ENCODE assay signal across 4 worm cellular contexts in the genomic region with DNA sequence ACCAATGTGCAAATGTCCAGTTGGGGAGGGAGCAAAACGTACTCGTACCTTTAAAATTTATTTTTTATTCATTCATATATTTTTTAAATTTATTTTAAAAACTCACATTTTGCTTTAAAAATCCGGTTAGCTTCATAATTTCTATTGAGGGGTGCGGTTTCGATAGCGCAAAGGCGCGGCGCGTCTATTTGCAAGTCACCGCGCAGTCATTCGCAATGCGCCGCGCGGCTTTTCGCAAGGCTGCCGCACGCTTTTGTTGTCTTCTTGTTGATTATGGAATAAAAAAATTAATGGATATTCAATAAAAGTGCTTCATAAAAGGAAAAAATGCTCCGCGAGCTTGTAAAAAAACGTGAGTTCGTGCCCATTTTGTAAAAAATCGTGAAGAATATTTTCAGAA.
A peak's percentile ranks its signal among the peaks of the same experiment; 100 is the strongest.
TF ChIP-seq lines count a peak whose summit lies in the region.

A gene (minus strand): TSS at position 190 of the 400 bp plus-strand sequence.
A gene (plus strand): TSS at position 282 of the 400 bp plus-strand sequence.

TF ChIP-seq in whole organism, L2 larva, 48 proteins besides CTCF, POLR2A, EP300 and RAD21 (continued from another document):
- TF ChIP-seq lin-11 (tag; optimal IDR thresholded peaks at IDR 0.05; lab: Kevin White, UChicago) (peak; percentile 97), fos-1 (tag; optimal IDR thresholded peaks at IDR 0.05; lab: Kevin White, UChicago) (peak; percentile 53), crh-2 (tag; optimal IDR thresholded peaks at IDR 0.05; lab: Kevin White, UChicago) (peak; percentile 85), ceh-16 (tag; optimal IDR thresholded peaks at IDR 0.05; lab: Kevin White, UChicago) (peak; percentile 25), zag-1 (tag; optimal IDR thresholded peaks at IDR 0.05; lab: Kevin White, UChicago) (peak; percentile 40), alr-1 (tag; optimal IDR thresholded peaks at IDR 0.05; lab: Kevin White, UChicago) (no peak), sem-4 (tag; optimal IDR thresholded peaks at IDR 0.05; lab: Kevin White, UChicago) (peak; percentile 88), elt-3 (tag; optimal IDR thresholded peaks at IDR 0.05; lab: Kevin White, UChicago) (no peak), mab-5 (tag; optimal IDR thresholded peaks at IDR 0.05; lab: Kevin White, UChicago) (peak; percentile 91), F13H6.1 (tag; optimal IDR thresholded peaks at IDR 0.05; lab: Kevin White, UChicago) (peak; percentile 95), nhr-21 (tag; optimal IDR thresholded peaks at IDR 0.05; lab: Kevin White, UChicago) (peak; percentile 80), R02D3.7 (tag; optimal IDR thresholded peaks at IDR 0.05; lab: Kevin White, UChicago) (peak; percentile 36), nhr-129 (tag; optimal IDR thresholded peaks at IDR 0.05; lab: Kevin White, UChicago) (peak; percentile 81), blmp-1 (tag; optimal IDR thresholded peaks at IDR 0.05; lab: Kevin White, UChicago; ENCODE audit: insufficient read depth) (peak; percentile 39), nhr-77 (tag; optimal IDR thresholded peaks at IDR 0.05; lab: Kevin White, UChicago) (peak; percentile 39), lin-13 (GFP tag; optimal IDR thresholded peaks at IDR 0.05; lab: Kevin White, UChicago) (peak; percentile 94), unc-62 (GFP tag; optimal IDR thresholded peaks at IDR 0.05; lab: Kevin White, UChicago) (no peak), lin-39 (tag; optimal IDR thresholded peaks at IDR 0.05; lab: Kevin White, UChicago) (no peak), ztf-11 (tag; optimal IDR thresholded peaks at IDR 0.05; lab: Kevin White, UChicago) (peak; percentile 23), egl-27 (tag; optimal IDR thresholded peaks at IDR 0.05; lab: Kevin White, UChicago) (peak; percentile 62), elt-1 (tag; optimal IDR thresholded peaks at IDR 0.05; lab: Kevin White, UChicago) (no peak), nhr-23 (tag; optimal IDR thresholded peaks at IDR 0.05; lab: Kevin White, UChicago) (no peak), lsy-2 (tag; optimal IDR thresholded peaks at IDR 0.05; lab: Kevin White, UChicago) (peak; percentile 80 to 95), aly-2 (tag; optimal IDR thresholded peaks at IDR 0.05; lab: Kevin White, UChicago) (no peak), ztf-4 (tag; optimal IDR thresholded peaks at IDR 0.05; lab: Kevin White, UChicago) (peak; percentile 85), sma-3 (GFP tag; optimal IDR thresholded peaks at IDR 0.05; lab: Kevin White, UChicago) (peak; percentile 97), nhr-237 (tag; optimal IDR thresholded peaks at IDR 0.05; lab: Kevin White, UChicago) (no peak)
TF ChIP-seq in whole organism, L2 larva: peak in this region for 33.

TF ChIP-seq in whole organism, L4 larva, 104 proteins besides CTCF, POLR2A, EP300 and RAD21 (continued from another document and continues in another):
- peak; percentile 49; the same call in 1 of the 2 replicates for TF ChIP-seq Y48G9A.11 (GFP tag; IDR thresholded peaks at IDR 0.05; lab: Robert Waterston, UW)
- peak; percentile 81 for TF ChIP-seq dpl-1 (GFP tag; optimal IDR thresholded peaks at IDR 0.05; lab: Kevin White, UChicago)
- peak; percentile 55 for TF ChIP-seq F10B5.3 (tag; optimal IDR thresholded peaks at IDR 0.05; lab: Kevin White, UChicago)
- no peak for TF ChIP-seq attf-4 (tag; optimal IDR thresholded peaks at IDR 0.05; lab: Kevin White, UChicago)
- TF ChIP-seq F26F4.8 (GFP tag; conservative IDR thresholded peaks at IDR 0.05; lab: Robert Waterston, UW) = no peak
- TF ChIP-seq nhr-102 (tag; optimal IDR thresholded peaks at IDR 0.05; lab: Kevin White, UChicago) = peak; percentile 85
- TF ChIP-seq ztf-11 (tag; optimal IDR thresholded peaks at IDR 0.05; lab: Kevin White, UChicago) = no peak
- TF ChIP-seq egl-43 (GFP tag; IDR thresholded peaks at IDR 0.05; lab: Robert Waterston, UW) = peak; percentile 88
- peak; percentile 17 for TF ChIP-seq ama-1 (optimal IDR thresholded peaks at IDR 0.05; lab: Kevin White, UChicago)
- 0 out of 2 replicates have a peak, but pooled peaks have one; percentile 59 for TF ChIP-seq nhr-41 (GFP tag; IDR thresholded peaks at IDR 0.05; lab: Robert Waterston, UW)
- TF ChIP-seq ceh-20 (GFP tag; IDR thresholded peaks at IDR 0.05; lab: Robert Waterston, UW) = peak; percentile 85
- no peak for TF ChIP-seq nhr-237 (tag; optimal IDR thresholded peaks at IDR 0.05; lab: Kevin White, UChicago)
- peak; percentile 80 for TF ChIP-seq ZK337.2 (GFP tag; IDR thresholded peaks at IDR 0.05; lab: Robert Waterston, UW)
- TF ChIP-seq mxl-3 (GFP tag; optimal IDR thresholded peaks at IDR 0.05; lab: Kevin White, UChicago) = peak; percentile 84
- peak; percentile 71 for TF ChIP-seq ztf-7 (tag; optimal IDR thresholded peaks at IDR 0.05; lab: Kevin White, UChicago)
- TF ChIP-seq nhr-111 (GFP tag; optimal IDR thresholded peaks at IDR 0.05; lab: Kevin White, UChicago) = no peak
- peak; percentile 95 for TF ChIP-seq hmg-1.1 (GFP tag; IDR thresholded peaks at IDR 0.05; lab: Robert Waterston, UW)
- TF ChIP-seq tag-97 (GFP tag; IDR thresholded peaks at IDR 0.05; lab: Robert Waterston, UW) = no peak
- TF ChIP-seq mdt-29 (GFP tag; IDR thresholded peaks at IDR 0.05; lab: Robert Waterston, UW) = peak; percentile 73
- TF ChIP-seq nhr-76 (tag; optimal IDR thresholded peaks at IDR 0.05; lab: Kevin White, UChicago) = no peak
- TF ChIP-seq dve-1 (tag; optimal IDR thresholded peaks at IDR 0.05; lab: Kevin White, UChicago; ENCODE audit: insufficient read depth) = peak; percentile 96
- TF ChIP-seq D1046.2 (GFP tag; IDR thresholded peaks at IDR 0.05; lab: Robert Waterston, UW) = 0 out of 2 replicates have a peak, but pooled peaks have one; percentile 47
- TF ChIP-seq vab-7 (GFP tag; IDR thresholded peaks at IDR 0.05; lab: Robert Waterston, UW) = peak; percentile 98
- TF ChIP-seq ctbp-1 (GFP tag; IDR thresholded peaks at IDR 0.05; lab: Robert Waterston, UW) = peak; percentile 87
- no peak for TF ChIP-seq jun-1 (tag; optimal IDR thresholded peaks at IDR 0.05; lab: Kevin White, UChicago)
- peak; percentile 96 for TF ChIP-seq sdz-12 (GFP tag; optimal IDR thresholded peaks at IDR 0.05; lab: Kevin White, UChicago)
- TF ChIP-seq zip-2 (tag; optimal IDR thresholded peaks at IDR 0.05; lab: Kevin White, UChicago) = peak; percentile 38
- TF ChIP-seq pha-4 (GFP tag; IDR thresholded peaks at IDR 0.05; lab: Robert Waterston, UW) = peak; percentile 90
- TF ChIP-seq pha-4 (tag; optimal IDR thresholded peaks at IDR 0.05; lab: Kevin White, UChicago) = no peak
- TF ChIP-seq nhr-48 (tag; optimal IDR thresholded peaks at IDR 0.05; lab: Kevin White, UChicago) = peak; percentile 71
- peak; percentile 79 for TF ChIP-seq F37D6.2 (tag; optimal IDR thresholded peaks at IDR 0.05; lab: Kevin White, UChicago)
- TF ChIP-seq zfp-3 (GFP tag; conservative IDR thresholded peaks at IDR 0.05; lab: Robert Waterston, UW) = peak; percentile 45; the same call in 1 of the 2 replicates
- peak; percentile 83 for TF ChIP-seq hlh-11 (tag; optimal IDR thresholded peaks at IDR 0.05; lab: Kevin White, UChicago)
- TF ChIP-seq ZK546.5 (tag; optimal IDR thresholded peaks at IDR 0.05; lab: Kevin White, UChicago) = no peak

TF ChIP-seq in whole organism, late embryonic, 69 proteins besides CTCF, POLR2A, EP300 and RAD21 (continued from another document and continues in another):
- TF ChIP-seq unc-42 (tag; optimal IDR thresholded peaks at IDR 0.05; lab: Kevin White, UChicago) (peak; percentile 93), unc-55 (GFP tag; optimal IDR thresholded peaks at IDR 0.05; lab: Kevin White, UChicago) (no peak), ceh-18 (tag; optimal IDR thresholded peaks at IDR 0.05; lab: Kevin White, UChicago) (peak; percentile 93), ceh-34 (tag; optimal IDR thresholded peaks at IDR 0.05; lab: Kevin White, UChicago) (peak; percentile 99), K02D7.2 (tag; optimal IDR thresholded peaks at IDR 0.05; lab: Kevin White, UChicago) (peak; percentile 98), ceh-9 (tag; optimal IDR thresholded peaks at IDR 0.05; lab: Kevin White, UChicago) (peak; percentile 68), pqm-1 (tag; optimal IDR thresholded peaks at IDR 0.05; lab: Kevin White, UChicago) (peak; percentile 97), pros-1 (tag; optimal IDR thresholded peaks at IDR 0.05; lab: Kevin White, UChicago) (no peak), sox-2 (GFP tag; IDR thresholded peaks at IDR 0.05; lab: Robert Waterston, UW) (peak; percentile 94), lin-11 (tag; optimal IDR thresholded peaks at IDR 0.05; lab: Kevin White, UChicago) (peak; percentile 93), gmeb-2 (tag; optimal IDR thresholded peaks at IDR 0.05; lab: Kevin White, UChicago) (peak; percentile 97), pat-9 (tag; optimal IDR thresholded peaks at IDR 0.05; lab: Kevin White, UChicago) (peak; percentile 99), madf-2 (tag; optimal IDR thresholded peaks at IDR 0.05; lab: Kevin White, UChicago) (peak; percentile 96), hlh-30 (tag; optimal IDR thresholded peaks at IDR 0.05; lab: Kevin White, UChicago; ENCODE audit: insufficient read depth) (peak; percentile 39), ceh-22 (tag; optimal IDR thresholded peaks at IDR 0.05; lab: Kevin White, UChicago) (peak; percentile 69), lim-6 (tag; optimal IDR thresholded peaks at IDR 0.05; lab: Kevin White, UChicago) (peak; percentile 99), nhr-11 (tag; optimal IDR thresholded peaks at IDR 0.05; lab: Kevin White, UChicago) (peak; percentile 2), rnt-1 (tag; optimal IDR thresholded peaks at IDR 0.05; lab: Kevin White, UChicago) (peak; percentile 99), C38D4.7 (GFP tag; optimal IDR thresholded peaks at IDR 0.05; lab: Kevin White, UChicago) (peak; percentile 95), syd-9 (tag; optimal IDR thresholded peaks at IDR 0.05; lab: Kevin White, UChicago) (peak; percentile 93), Y22D7AL.16 (tag; optimal IDR thresholded peaks at IDR 0.05; lab: Kevin White, UChicago) (peak; percentile 97), T23F11.4 (GFP tag; optimal IDR thresholded peaks at IDR 0.05; lab: Kevin White, UChicago) (peak; percentile 95), ceh-19 (GFP tag; optimal IDR thresholded peaks at IDR 0.05; lab: Kevin White, UChicago) (peak; percentile 98), ceh-2 (tag; optimal IDR thresholded peaks at IDR 0.05; lab: Kevin White, UChicago) (peak; percentile 99), pha-4 (tag; optimal IDR thresholded peaks at IDR 0.05; lab: Kevin White, UChicago) (no peak), tbx-7 (tag; optimal IDR thresholded peaks at IDR 0.05; lab: Kevin White, UChicago) (peak; percentile 86), hlh-13 (GFP tag; optimal IDR thresholded peaks at IDR 0.05; lab: Kevin White, UChicago) (peak; percentile 97), sox-4 (tag; optimal IDR thresholded peaks at IDR 0.05; lab: Kevin White, UChicago) (peak; percentile 98), elt-4 (tag; optimal IDR thresholded peaks at IDR 0.05; lab: Kevin White, UChicago) (peak; percentile 60), tbx-2 (tag; optimal IDR thresholded peaks at IDR 0.05; lab: Kevin White, UChicago) (peak; percentile 100), ceh-6 (GFP tag; optimal IDR thresholded peaks at IDR 0.05; lab: Kevin White, UChicago) (peak; percentile 91), C08G9.2 (tag; optimal IDR thresholded peaks at IDR 0.05; lab: Kevin White, UChicago) (peak; percentile 97), ztf-16 (tag; optimal IDR thresholded peaks at IDR 0.05; lab: Kevin White, UChicago) (peak; percentile 99), sdc-2 (tag; optimal IDR thresholded peaks at IDR 0.05; lab: Kevin White, UChicago) (peak; percentile 84), F13H6.1 (tag; optimal IDR thresholded peaks at IDR 0.05; lab: Kevin White, UChicago) (peak; percentile 98)

TF ChIP-seq in whole organism, mixed stage, embryonic, 35 proteins besides CTCF, POLR2A, EP300 and RAD21 (continued from another document):
- TF ChIP-seq blmp-1 (tag; optimal IDR thresholded peaks at IDR 0.05; lab: Kevin White, UChicago) = peak; percentile 87
- peak; percentile 87 for TF ChIP-seq lsy-2 (tag; optimal IDR thresholded peaks at IDR 0.05; lab: Kevin White, UChicago)
- peak; percentile 97 for TF ChIP-seq lin-13 (tag; optimal IDR thresholded peaks at IDR 0.05; lab: Kevin White, UChicago)
- TF ChIP-seq nhr-28 (tag; optimal IDR thresholded peaks at IDR 0.05; lab: Kevin White, UChicago) = no peak
- TF ChIP-seq elt-3 (tag; optimal IDR thresholded peaks at IDR 0.05; lab: Kevin White, UChicago) = no peak
- peak; percentile 98 for TF ChIP-seq ham-2 (GFP tag; optimal IDR thresholded peaks at IDR 0.05; lab: Kevin White, UChicago)
- TF ChIP-seq M03D4.4 (tag; optimal IDR thresholded peaks at IDR 0.05; lab: Kevin White, UChicago) = peak; percentile 98
- peak; percentile 96 for TF ChIP-seq nhr-12 (tag; optimal IDR thresholded peaks at IDR 0.05; lab: Kevin White, UChicago)
